Worm (Caenorhabditis elegans) whole organism, L1 larva: ENCODE measurements around the gene cyp-13A8.

ENCODE experiments used
- aly-2 ChIP-seq: fragments of 150-350 bp; optimal IDR thresholded peaks from 2 replicates; lab custom pipeline; 2014; ENCODE audit warnings: missing biosample characterization, missing genetic modification characterization
- ceh-82 ChIP-seq, 3 experiments: fragments of 150-350 bp in 1 of 3; sonication (generic microtip) in 2 of 3; optimal IDR thresholded peaks; 2 replicates each; lab custom pipeline; 2014 to 2017; ENCODE audit warnings: missing biosample characterization in 3 of 3, missing genetic modification characterization in 3 of 3
- ces-1 ChIP-seq: fragments of 150-350 bp; optimal IDR thresholded peaks from 2 replicates; lab custom pipeline; 2014; ENCODE audit warnings: missing biosample characterization, missing genetic modification reagents, missing genetic modification characterization
- egl-27 ChIP-seq, 2 experiments: fragments of 150-350 bp in 1 of 2; sonication (generic microtip); optimal IDR thresholded peaks; 3 replicates each; lab custom pipeline; 2017 to 2018; ENCODE audit warnings: missing biosample characterization in 2 of 2, missing genetic modification characterization in 2 of 2, missing genetic modification reagents in 2 of 2
- mab-9 ChIP-seq: fragments of 200-800 bp; sonication (Bioruptor generic); IDR thresholded peaks from 2 replicates; pipeline ENCODE4 v1.3.6; 2022; ENCODE audit warnings: missing genetic modification reagents, missing genetic modification characterization, missing compliant biosample characterization
- nhr-12 ChIP-seq: sonication (generic microtip); optimal IDR thresholded peaks from 2 replicates; lab custom pipeline; 2017; ENCODE audit warnings: missing biosample characterization, missing genetic modification characterization
- nhr-237 ChIP-seq: fragments of 150-350 bp; optimal IDR thresholded peaks from 2 replicates; lab custom pipeline; 2014; ENCODE audit warnings: missing biosample characterization, missing genetic modification characterization
- nhr-71 ChIP-seq: sonication (generic microtip); optimal IDR thresholded peaks from 2 replicates; lab custom pipeline; 2016; ENCODE audit warnings: mild to moderate bottlenecking, missing genetic modification characterization, moderate library complexity, missing compliant biosample characterization
- nhr-77 ChIP-seq: fragments of 150-350 bp; optimal IDR thresholded peaks from 2 replicates; lab custom pipeline; 2014; ENCODE audit warnings: missing biosample characterization, missing genetic modification characterization
- pag-3 ChIP-seq: sonication (generic microtip); optimal IDR thresholded peaks from 2 replicates; lab custom pipeline; 2017; ENCODE audit warnings: missing genetic modification characterization, mild to moderate bottlenecking, missing compliant biosample characterization, antibody characterized with exemption, borderline replicate concordance; ENCODE audit not compliant: insufficient read depth
- rnt-1 ChIP-seq: sonication (generic microtip); optimal IDR thresholded peaks from 2 replicates; lab custom pipeline; 2016; ENCODE audit warnings: mild to moderate bottlenecking, missing genetic modification characterization, moderate library complexity, missing compliant biosample characterization
- snpc-4 ChIP-seq: fragments of 150-350 bp; optimal IDR thresholded peaks from 2 replicates; lab custom pipeline; 2014; ENCODE audit warnings: missing biosample characterization, missing genetic modification characterization
- unc-62 ChIP-seq: fragments of 150-350 bp; optimal IDR thresholded peaks from 2 replicates; lab custom pipeline; 2014; ENCODE audit warnings: missing biosample characterization, missing genetic modification reagents, missing genetic modification characterization
- ztf-11 ChIP-seq, 2 experiments: sonication (generic microtip); optimal IDR thresholded peaks; 2 replicates each; lab custom pipeline; 2016 to 2017; ENCODE audit warnings: missing genetic modification characterization in 2 of 2, missing biosample characterization in 1 of 2, missing compliant biosample characterization in 1 of 2

DNA sequence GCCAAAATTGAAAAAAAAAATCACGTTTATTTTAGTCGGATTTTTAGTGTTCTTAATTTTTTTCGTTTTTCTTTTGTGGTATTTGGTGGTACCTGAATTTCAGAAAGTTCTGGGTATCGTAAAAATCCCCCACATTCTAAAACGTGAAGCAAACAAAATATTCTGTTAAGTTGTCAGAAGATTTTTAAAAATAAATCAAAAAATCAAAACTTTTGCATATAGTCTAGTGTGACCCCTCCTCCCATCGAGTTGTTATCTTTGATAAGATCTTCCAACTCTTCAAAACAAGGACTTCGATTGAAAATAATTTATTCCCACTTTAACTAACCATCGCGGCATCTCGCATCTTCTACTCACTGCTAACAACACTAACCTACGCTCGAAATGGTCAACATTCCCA, 21.7 kb upstream of the cyp-13A8 start, which contains the start of gene ZK938.1:
- TF ChIP-seq egl-27 (tag; optimal IDR thresholded peaks at IDR 0.05; lab: Kevin White, UChicago) (no peak), rnt-1 (no peak), nhr-77 (tag; lab: Kevin White, UChicago) (no peak), ceh-82 (tag; optimal IDR thresholded peaks at IDR 0.05; lab: Kevin White, UChicago) (no peak), nhr-12 (tag; lab: Kevin White, UChicago) (no peak), nhr-71 (no peak), ztf-11 (tag; optimal IDR thresholded peaks at IDR 0.05; lab: Kevin White, UChicago) (no peak), pag-3 (tag; lab: Kevin White, UChicago) (no peak), unc-62 (no peak), aly-2 (tag; lab: Kevin White, UChicago) (no peak), nhr-237 (no peak), mab-9 (GFP tag; lab: Robert Waterston, UW) (no peak), snpc-4 (tag; lab: Kevin White, UChicago) (no peak), ces-1 (no peak)
